Worm (Caenorhabditis elegans): ENCODE measurements around the gene F46B3.14.

DNA sequence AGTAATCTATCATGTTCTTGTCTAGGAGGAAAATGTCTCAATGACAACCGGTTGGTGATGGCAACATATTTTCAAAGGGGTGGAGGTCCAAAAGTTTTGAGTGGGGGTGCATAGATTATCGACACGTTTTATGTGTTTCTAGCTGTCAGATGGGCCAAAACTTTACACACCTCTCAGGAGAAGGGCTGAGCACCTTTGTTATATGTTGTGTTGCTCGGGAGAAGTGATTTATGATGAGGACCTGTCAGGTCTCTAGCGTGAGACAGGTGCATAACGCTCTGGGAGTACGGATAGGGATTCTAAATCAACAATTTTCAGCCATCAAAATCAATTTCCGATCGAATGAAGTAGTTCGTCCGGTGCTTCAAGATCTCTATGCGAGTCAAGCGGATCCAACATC is 25.5 kb upstream of the F46B3.14 start:
- no peak for TF ChIP-seq hmbx-1 (tag; optimal IDR thresholded peaks at IDR 0.05)
- no peak for TF ChIP-seq ama-1 (optimal IDR thresholded peaks at IDR 0.05)
